Fruit fly (Drosophila melanogaster): ENCODE data around the gene CG7164.

Gene CG7164

DNA sequence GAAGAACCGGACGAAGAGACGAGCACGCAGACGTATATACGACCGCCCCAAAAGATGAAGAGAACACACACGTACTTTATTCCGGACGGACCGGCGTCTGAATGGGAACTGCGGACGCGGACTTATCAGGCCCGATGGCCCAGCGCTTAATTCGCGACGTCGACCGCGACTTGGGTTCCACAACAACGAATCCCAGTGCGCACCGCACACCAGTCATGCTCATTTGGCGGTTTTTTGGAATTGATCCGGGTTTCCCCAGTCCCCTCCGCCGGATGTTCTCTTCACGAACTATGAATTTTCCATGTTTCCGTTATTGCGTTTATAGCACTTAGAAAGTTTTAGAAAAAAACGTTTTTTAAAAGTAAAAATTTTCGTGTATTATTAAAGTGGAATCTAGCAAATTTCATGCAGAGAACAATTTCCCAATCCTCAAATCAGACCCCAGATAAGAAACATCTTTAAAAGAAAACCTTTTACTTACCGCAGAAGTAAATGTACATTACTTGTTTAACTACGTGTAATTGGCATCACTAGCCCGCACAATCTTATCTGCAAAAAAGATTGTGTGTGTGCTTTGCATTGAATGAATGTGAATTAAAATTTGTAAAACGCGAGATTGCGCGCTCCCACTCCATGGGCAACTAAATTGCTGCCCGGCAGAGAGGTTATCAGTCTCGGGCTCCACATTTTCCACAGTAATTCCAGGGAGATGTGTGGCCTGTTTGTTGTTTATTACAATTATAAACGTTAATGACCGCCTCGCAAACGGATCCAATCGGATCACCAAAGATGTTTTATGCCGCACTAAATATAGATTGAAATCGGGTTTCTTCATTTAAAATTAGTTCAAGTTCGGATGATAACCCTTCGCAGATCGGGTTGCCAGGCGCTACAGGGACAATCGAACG, 9.4 kb downstream of the CG7164 start, which contains the start of gene CG7149 (continued):
- TF ChIP-seq vri (GFP tag; optimal IDR thresholded peaks at IDR 0.05), result peak; percentile 94
- peak; percentile 41 for TF ChIP-seq CG1621 (tag; optimal IDR thresholded peaks at IDR 0.05)
- TF ChIP-seq Sox102F (GFP tag; optimal IDR thresholded peaks at IDR 0.05), result peak; percentile 14
- peak; percentile 16 for TF ChIP-seq CG10669 (GFP tag; optimal IDR thresholded peaks at IDR 0.05)
- peak; percentile 53 for TF ChIP-seq net (GFP tag; optimal IDR thresholded peaks at IDR 0.05)
- peak; percentile 1 for TF ChIP-seq Blimp-1 (GFP tag; optimal IDR thresholded peaks at IDR 0.05)
- peak; percentile 13 for TF ChIP-seq Ets21C (GFP tag; optimal IDR thresholded peaks at IDR 0.05)
- TF ChIP-seq Met (GFP tag; optimal IDR thresholded peaks at IDR 0.05), result peak; percentile 36

DNA sequence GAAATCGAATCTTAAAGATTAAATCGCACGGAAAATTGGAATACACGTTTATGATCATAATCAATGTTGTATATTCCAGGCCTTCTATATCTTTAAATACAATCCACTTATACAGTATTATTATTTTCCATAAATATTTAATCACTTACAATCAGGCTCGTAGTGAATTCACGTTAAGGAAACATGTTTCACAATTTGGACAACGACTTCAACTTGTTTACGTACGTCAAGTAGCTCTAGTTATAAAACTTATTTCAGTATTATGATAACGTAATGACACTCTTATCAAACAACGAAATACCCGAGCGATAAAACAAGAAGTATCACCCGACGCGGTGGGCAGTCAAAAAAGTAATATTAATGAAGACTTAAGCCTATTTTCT, 10.1 kb downstream of the CG7164 start:
- TF ChIP-seq CG3919 (GFP tag; optimal IDR thresholded peaks at IDR 0.05) (no peak), fkh (GFP tag; optimal IDR thresholded peaks at IDR 0.05) (no peak), fd59A (GFP tag; optimal IDR thresholded peaks at IDR 0.05) (no peak), CG11762 (GFP tag; optimal IDR thresholded peaks at IDR 0.05; ENCODE audit: insufficient read depth) (no peak), Ets21C (GFP tag; optimal IDR thresholded peaks at IDR 0.05) (no peak), CG9139 (GFP tag; optimal IDR thresholded peaks at IDR 0.05) (no peak), salr (GFP tag; optimal IDR thresholded peaks at IDR 0.05) (no peak), ss (GFP tag; optimal IDR thresholded peaks at IDR 0.05) (no peak), svp (GFP tag) (no peak), Hr4 (GFP tag; optimal IDR thresholded peaks at IDR 0.05) (no peak), topi (GFP tag; optimal IDR thresholded peaks at IDR 0.05) (no peak), eg (GFP tag; IDR thresholded peaks at IDR 0.05) (no peak), CG6808 (GFP tag; optimal IDR thresholded peaks at IDR 0.05) (no peak), CG32006 (GFP tag; optimal IDR thresholded peaks at IDR 0.05) (no peak)

DNA sequence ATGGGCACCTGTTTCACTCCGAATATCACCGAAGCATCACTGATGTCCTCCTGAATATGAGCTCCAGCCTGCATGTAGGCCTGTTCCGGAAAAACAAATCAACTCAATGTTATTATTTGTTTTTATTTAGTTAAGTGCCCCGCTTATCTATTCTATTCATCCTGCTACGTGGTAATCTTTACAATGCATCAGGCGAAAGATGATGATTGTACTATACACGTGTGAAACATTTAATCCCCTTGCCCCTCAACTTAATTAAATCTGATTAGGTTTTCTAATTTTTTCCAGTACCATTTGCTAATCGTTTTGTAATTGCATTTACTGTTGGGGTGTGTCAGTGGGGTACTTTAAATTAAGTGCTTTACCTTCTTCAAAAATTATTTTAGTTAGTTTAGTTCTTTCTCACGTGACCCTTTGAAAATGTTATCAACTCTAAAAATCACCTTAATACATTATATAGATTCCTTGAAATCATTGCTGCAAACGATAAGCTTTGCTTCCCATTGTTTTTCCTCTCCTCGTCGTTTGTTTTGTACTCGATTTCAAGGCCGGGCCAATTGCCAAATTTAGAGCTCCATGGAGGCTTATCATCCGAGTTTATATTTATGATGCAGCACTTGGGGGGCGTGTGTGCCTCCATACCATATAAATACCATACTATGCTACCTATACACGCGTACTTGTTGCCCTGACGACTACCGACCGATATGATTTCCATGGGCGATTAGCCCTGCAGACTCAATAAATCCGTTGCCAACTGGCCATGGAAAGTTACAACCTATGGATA, 13.6 kb downstream of the CG7164 start:
- no peak for TF ChIP-seq Ets96B (tag; optimal IDR thresholded peaks at IDR 0.05)
- no peak for TF ChIP-seq CG8119 (GFP tag; IDR thresholded peaks at IDR 0.05)
- TF ChIP-seq CG6276 (GFP tag; optimal IDR thresholded peaks at IDR 0.05), result no peak
- no peak for TF ChIP-seq CG6808 (GFP tag; optimal IDR thresholded peaks at IDR 0.05)
- no peak for TF ChIP-seq pdm3 (GFP tag; optimal IDR thresholded peaks at IDR 0.05)
- TF ChIP-seq Eip93F (GFP tag; optimal IDR thresholded peaks at IDR 0.05), result no peak

DNA sequence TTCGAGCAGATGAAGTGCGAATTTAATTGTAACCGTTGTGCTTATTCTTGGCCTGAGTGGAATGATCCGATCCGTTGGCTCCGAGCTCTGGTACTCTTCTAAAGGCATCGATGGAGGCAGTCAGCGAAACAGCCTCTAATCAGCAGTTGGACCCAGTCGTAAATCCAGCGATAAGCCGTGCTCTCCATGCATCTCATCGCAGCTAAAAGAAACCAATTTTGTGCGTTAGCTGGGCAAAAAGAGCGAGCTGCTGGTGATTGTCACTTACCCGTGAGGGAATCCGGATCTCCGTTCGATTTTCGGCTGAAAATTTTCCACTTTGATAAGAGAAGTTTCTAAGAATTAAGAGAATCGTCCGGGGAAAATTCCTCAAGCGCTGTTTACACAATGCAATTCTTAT, 14.6 kb downstream of the CG7164 start, which contains the start of gene LKRSDH:
TSS of gene LKRSDH (minus strand) at position 101 of the 400 bp plus-strand sequence.
- TF ChIP-seq svp (GFP tag), result peak; percentile 35
- TF ChIP-seq CG8632 (GFP tag; optimal IDR thresholded peaks at IDR 0.05), result no peak

DNA sequence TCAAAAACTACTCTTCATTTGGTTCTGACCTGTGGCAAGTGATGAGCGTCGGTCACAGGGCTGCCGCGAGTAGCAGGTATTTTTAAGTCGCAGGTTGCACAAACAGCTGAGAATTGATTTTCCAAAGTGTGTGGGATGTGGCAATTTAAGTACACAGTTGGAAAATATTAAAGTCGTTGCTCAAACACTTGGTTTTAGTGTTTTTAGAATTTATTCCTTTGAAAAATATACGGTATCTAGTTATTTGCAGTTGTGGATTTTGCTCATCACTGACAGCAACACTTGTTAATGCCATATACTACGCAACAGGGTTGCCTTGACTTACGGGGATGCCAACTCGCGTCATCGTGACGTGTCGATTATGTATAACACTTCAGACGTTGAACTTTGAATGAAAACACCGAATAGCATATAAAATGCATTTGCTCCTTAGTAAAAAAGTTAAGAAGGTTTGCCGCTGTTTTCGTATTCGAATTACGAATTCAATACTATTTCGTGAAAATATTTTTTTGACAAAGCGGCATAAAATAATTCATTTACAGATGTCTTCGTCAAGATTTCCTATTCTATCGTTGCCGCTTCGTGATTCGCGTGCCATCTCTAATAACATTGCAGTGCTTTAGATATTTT, 18.7 kb downstream of the CG7164 start, which contains the start of the genes Herp and r2d2:
TSS of gene Herp (minus strand) at position 255 of the 630 bp plus-strand sequence.
TSS of gene r2d2 (plus strand) at position 344 of the 630 bp plus-strand sequence.
- TF ChIP-seq lz (GFP tag; optimal IDR thresholded peaks at IDR 0.05) (peak; percentile 92), fd85E (GFP tag; optimal IDR thresholded peaks at IDR 0.05) (no peak), Hr39 (GFP tag; optimal IDR thresholded peaks at IDR 0.05) (peak; percentile 90), ss (GFP tag; optimal IDR thresholded peaks at IDR 0.05) (peak; percentile 80 to 88), eg (GFP tag; IDR thresholded peaks at IDR 0.05) (peak; percentile 84), CG3919 (GFP tag; optimal IDR thresholded peaks at IDR 0.05) (peak; percentile 87), CG11902 (GFP tag; optimal IDR thresholded peaks at IDR 0.05) (peak; percentile 85), CG11294 (GFP tag; IDR thresholded peaks at IDR 0.05) (peak; percentile 84), svp (GFP tag) (peak; percentile 99), CG31627 (GFP tag; optimal IDR thresholded peaks at IDR 0.05) (peak; percentile 92), CG11762 (GFP tag; optimal IDR thresholded peaks at IDR 0.05; ENCODE audit: insufficient read depth) (peak; percentile 76), dac (GFP tag; optimal IDR thresholded peaks at IDR 0.05) (peak; percentile 80), OdsH (GFP tag; optimal IDR thresholded peaks at IDR 0.05) (peak; percentile 89), CG6163 (GFP tag; IDR thresholded peaks at IDR 0.05) (peak; percentile 88), Sox15 (GFP tag; optimal IDR thresholded peaks at IDR 0.05) (peak; percentile 86), CG10669 (GFP tag; optimal IDR thresholded peaks at IDR 0.05) (peak; percentile 86), cyc (GFP tag; optimal IDR thresholded peaks at IDR 0.05) (peak; percentile 86), CG6276 (GFP tag; optimal IDR thresholded peaks at IDR 0.05) (no peak), Eip78C (GFP tag) (peak; percentile 92), achi (GFP tag; optimal IDR thresholded peaks at IDR 0.05) (peak; percentile 88)
